Fruit fly (Drosophila melanogaster) whole organism, embryonic: ENCODE measurements around the gene CG5071.

ENCODE experiments used
- B-H1 ChIP-seq: fragments of 200-800 bp; sonication (Bioruptor generic); IDR thresholded peaks from 3 replicates; pipeline ENCODE4 v1.3.6; 2022; ENCODE audit warnings: missing biosample characterization, missing genetic modification characterization
- CG1024 ChIP-seq: fragments of 200-800 bp; sonication (Bioruptor generic); IDR thresholded peaks from 2 replicates; pipeline ENCODE4 v1.3.6; 2022; ENCODE audit warnings: missing biosample characterization, missing genetic modification characterization
- CG11560 ChIP-seq: fragments of 200-800 bp; sonication (Bioruptor generic); IDR thresholded peaks from 3 replicates; pipeline ENCODE4 v1.3.6; 2022; ENCODE audit warnings: missing biosample characterization, missing genetic modification characterization
- CG12071 ChIP-seq: fragments of 200-800 bp; sonication (Bioruptor generic); optimal IDR thresholded peaks from 3 replicates; lab custom pipeline; 2018; ENCODE audit warnings: missing biosample characterization, mild to moderate bottlenecking, missing genetic modification characterization
- CG12942 ChIP-seq: fragments of 200-800 bp; sonication (Bioruptor generic); optimal IDR thresholded peaks from 3 replicates; lab custom pipeline; 2016; ENCODE audit warnings: missing biosample characterization, missing genetic modification characterization
- CG13296 ChIP-seq: fragments of 200-800 bp; sonication (Bioruptor generic); optimal IDR thresholded peaks from 3 replicates; lab custom pipeline; 2018; ENCODE audit warnings: missing biosample characterization, mild to moderate bottlenecking, missing genetic modification characterization
- CG14710 ChIP-seq: fragments of 200-800 bp; sonication (Bioruptor generic); optimal IDR thresholded peaks from 3 replicates; lab custom pipeline; 2019; ENCODE audit warnings: missing biosample characterization, mild to moderate bottlenecking, missing genetic modification characterization, moderate library complexity
- CG1529 ChIP-seq: fragments of 200-800 bp; sonication (Bioruptor generic); optimal IDR thresholded peaks from 3 replicates; lab custom pipeline; 2018; ENCODE audit warnings: missing biosample characterization, missing genetic modification characterization
- CG1647 ChIP-seq: fragments of 200-800 bp; sonication (Bioruptor generic); optimal IDR thresholded peaks from 3 replicates; lab custom pipeline; 2016; ENCODE audit warnings: missing biosample characterization, missing genetic modification characterization
- CG2120 ChIP-seq: fragments of 200-800 bp; sonication (Bioruptor generic); optimal IDR thresholded peaks from 3 replicates; lab custom pipeline; 2016; ENCODE audit warnings: missing biosample characterization, missing genetic modification characterization
- CG2875 ChIP-seq: fragments of 200-800 bp; sonication (Bioruptor generic); optimal IDR thresholded peaks from 2 replicates; lab custom pipeline; 2017; ENCODE audit warnings: missing biosample characterization, mild to moderate bottlenecking, missing genetic modification characterization, missing genetic modification reagents
- CG30020 ChIP-seq: fragments of 200-800 bp; optimal IDR thresholded peaks from 2 replicates; lab custom pipeline; 2019; ENCODE audit warnings: missing biosample characterization, mild to moderate bottlenecking, missing genetic modification characterization, moderate library complexity
- CG31388 ChIP-seq: fragments of 200-800 bp; sonication (Bioruptor generic); optimal IDR thresholded peaks from 2 replicates; lab custom pipeline; 2016; ENCODE audit warnings: missing biosample characterization, missing genetic modification characterization
- CG33557 ChIP-seq: fragments of 200-800 bp; sonication (Bioruptor generic); optimal IDR thresholded peaks from 2 replicates; lab custom pipeline; 2019; ENCODE audit warnings: missing biosample characterization, mild to moderate bottlenecking, missing genetic modification characterization, moderate library complexity
- CG4360 ChIP-seq: fragments of 200-800 bp; sonication (Bioruptor generic); IDR thresholded peaks from 2 replicates; pipeline ENCODE4 v1.3.6; 2022; ENCODE audit warnings: missing biosample characterization, missing genetic modification characterization
- CG8290 ChIP-seq, 3 experiments: fragments of 200-800 bp; sonication (Bioruptor generic); optimal IDR thresholded peaks; 2 replicates each; lab custom pipeline; 2016 to 2019; ENCODE audit warnings: missing biosample characterization in 3 of 3, missing genetic modification characterization in 3 of 3, mild to moderate bottlenecking in 2 of 3, moderate library complexity in 1 of 3
- CG8924 ChIP-seq: fragments of 200-800 bp; optimal IDR thresholded peaks from 3 replicates; lab custom pipeline; 2019; ENCODE audit warnings: missing biosample characterization, mild to moderate bottlenecking, missing genetic modification characterization, moderate library complexity
- Dbx ChIP-seq: fragments of 200-800 bp; sonication (Bioruptor generic); IDR thresholded peaks from 3 replicates; pipeline ENCODE4 v1.3.6; 2022; ENCODE audit warnings: missing biosample characterization, missing genetic modification characterization
- Dek ChIP-seq: fragments of 200-800 bp; sonication (Bioruptor generic); optimal IDR thresholded peaks from 3 replicates; lab custom pipeline; 2019; ENCODE audit warnings: missing biosample characterization, mild to moderate bottlenecking, missing genetic modification characterization, moderate library complexity
- Dfd ChIP-seq, 2 experiments: fragments of >200 bp; optimal IDR thresholded peaks; 2 replicates each; lab custom pipeline; 2017; ENCODE audit warnings: missing biosample characterization in 2 of 2, missing genetic modification characterization in 2 of 2
- Doc3 ChIP-seq: fragments of 200-800 bp; sonication (Bioruptor generic); IDR thresholded peaks from 3 replicates; pipeline ENCODE4 v1.3.6; 2022; ENCODE audit warnings: missing biosample characterization, missing genetic modification characterization; ENCODE audit not compliant: partially characterized antibody
- Eip74EF ChIP-seq, 2 experiments: fragments of 200-800 bp in 1 of 2; fragments of >200 bp in 1 of 2; sonication (Bioruptor generic) in 1 of 2; optimal IDR thresholded peaks; 2 replicates each; lab custom pipeline; 2017 to 2019; ENCODE audit warnings: missing biosample characterization in 2 of 2, missing genetic modification characterization in 2 of 2, mild to moderate bottlenecking in 1 of 2, moderate library complexity in 1 of 2
- Gsc ChIP-seq: fragments of 200-800 bp; sonication (Bioruptor generic); IDR thresholded peaks from 2 replicates; pipeline ENCODE4 v1.3.6; 2022; ENCODE audit warnings: missing biosample characterization, missing genetic modification characterization
- Gug ChIP-seq: fragments of 200-800 bp; sonication (Bioruptor generic); IDR thresholded peaks from 4 replicates; pipeline ENCODE4 v1.3.6; 2022; ENCODE audit warnings: missing biosample characterization, missing genetic modification characterization
- Max ChIP-seq: fragments of 200-800 bp; sonication (Bioruptor generic); optimal IDR thresholded peaks from 2 replicates; lab custom pipeline; 2016; ENCODE audit warnings: missing biosample characterization, mild to moderate bottlenecking, missing genetic modification characterization
- Mes4 ChIP-seq: fragments of 200-800 bp; sonication (Bioruptor generic); optimal IDR thresholded peaks from 2 replicates; lab custom pipeline; 2016; ENCODE audit warnings: missing biosample characterization, missing genetic modification characterization
- NC2α ChIP-seq: fragments of 200-800 bp; sonication (Bioruptor generic); optimal IDR thresholded peaks from 2 replicates; lab custom pipeline; 2016; ENCODE audit warnings: missing biosample characterization, missing genetic modification characterization
- Opbp ChIP-seq: fragments of 200-800 bp; sonication (Bioruptor generic); IDR thresholded peaks from 3 replicates; pipeline ENCODE4 v1.3.6; 2022; ENCODE audit warnings: missing biosample characterization, missing genetic modification characterization; ENCODE audit not compliant: partially characterized antibody
- TFAM ChIP-seq: fragments of 200-800 bp; sonication (Bioruptor generic); optimal IDR thresholded peaks from 2 replicates; lab custom pipeline; 2017; ENCODE audit warnings: missing biosample characterization, missing genetic modification characterization, inconsistent platforms
- Taf1 ChIP-seq: fragments of 200-800 bp; sonication (Bioruptor generic); IDR thresholded peaks from 2 replicates; pipeline ENCODE4 v1.3.6; 2022; ENCODE audit warnings: missing biosample characterization, missing genetic modification characterization
- ap ChIP-seq: fragments of 200-800 bp; sonication (Bioruptor generic); IDR thresholded peaks from 2 replicates; pipeline ENCODE4 v1.3.6; 2022; ENCODE audit warnings: missing biosample characterization, missing genetic modification characterization
- cad ChIP-seq: fragments of >200 bp; optimal IDR thresholded peaks from 2 replicates; lab custom pipeline; 2017; ENCODE audit warnings: missing biosample characterization, missing genetic modification characterization
- corto ChIP-seq: fragments of 200-800 bp; sonication (Bioruptor generic); optimal IDR thresholded peaks from 2 replicates; lab custom pipeline; 2016; ENCODE audit warnings: missing biosample characterization, mild to moderate bottlenecking, missing genetic modification characterization, moderate library complexity
- crp ChIP-seq, 2 experiments: fragments of 200-800 bp; sonication (Bioruptor generic); optimal IDR thresholded peaks; 2 replicates in 1 of 2; 3 replicates in 1 of 2; lab custom pipeline; 2017; ENCODE audit warnings: missing biosample characterization in 2 of 2, missing genetic modification characterization in 2 of 2, mild to moderate bottlenecking in 1 of 2, moderate library complexity in 1 of 2
- dimm ChIP-seq: fragments of 200-800 bp; sonication (Bioruptor generic); IDR thresholded peaks from 2 replicates; pipeline ENCODE4 v1.3.6; 2022; ENCODE audit warnings: missing biosample characterization, missing genetic modification characterization
- dmrt99B ChIP-seq: fragments of 200-800 bp; sonication (Bioruptor generic); optimal IDR thresholded peaks from 2 replicates; lab custom pipeline; 2018; ENCODE audit warnings: missing biosample characterization, mild to moderate bottlenecking, missing genetic modification characterization, moderate library complexity
- emc ChIP-seq: fragments of 200-800 bp; sonication (Bioruptor generic); optimal IDR thresholded peaks from 2 replicates; lab custom pipeline; 2016; ENCODE audit warnings: missing biosample characterization, missing genetic modification characterization
- ewg ChIP-seq: fragments of 200-800 bp; sonication (Bioruptor generic); optimal IDR thresholded peaks from 3 replicates; lab custom pipeline; 2017; ENCODE audit warnings: mild to moderate bottlenecking, missing biosample characterization, missing genetic modification reagents, missing genetic modification characterization
- fd102C ChIP-seq: fragments of 200-800 bp; sonication (Bioruptor generic); optimal IDR thresholded peaks from 2 replicates; lab custom pipeline; 2018; ENCODE audit warnings: missing biosample characterization, mild to moderate bottlenecking, missing genetic modification characterization, moderate library complexity
- fd96Cb ChIP-seq: fragments of 200-800 bp; sonication (Bioruptor generic); optimal IDR thresholded peaks from 2 replicates; lab custom pipeline; 2018; ENCODE audit warnings: missing biosample characterization, mild to moderate bottlenecking, missing genetic modification characterization, moderate library complexity
- gce ChIP-seq: fragments of 200-800 bp; sonication (Bioruptor generic); IDR thresholded peaks from 3 replicates; pipeline ENCODE4 v1.3.6; 2022; ENCODE audit warnings: missing biosample characterization, missing genetic modification characterization
- grau ChIP-seq: fragments of 200-800 bp; optimal IDR thresholded peaks from 3 replicates; lab custom pipeline; 2019; ENCODE audit warnings: missing biosample characterization, mild to moderate bottlenecking, missing genetic modification characterization, moderate library complexity
- gt ChIP-seq: fragments of 200-800 bp; sonication (Bioruptor generic); IDR thresholded peaks from 2 replicates; pipeline ENCODE4 v1.3.6; 2022; ENCODE audit warnings: missing biosample characterization, missing genetic modification characterization
- hbn ChIP-seq: fragments of 200-800 bp; sonication (Bioruptor generic); IDR thresholded peaks from 2 replicates; pipeline ENCODE4 v1.3.6; 2022; ENCODE audit warnings: missing biosample characterization, missing genetic modification characterization; ENCODE audit not compliant: partially characterized antibody
- prd ChIP-seq, 3 experiments: fragments of >200 bp in 2 of 3; fragments of 200-800 bp in 1 of 3; sonication (Bioruptor generic) in 1 of 3; optimal IDR thresholded peaks in 2 of 3; IDR thresholded peaks in 1 of 3; 2 replicates in 2 of 3; 3 replicates in 1 of 3; pipeline versions ENCODE4 v1.3.6 to Lab custom; 2017 to 2022; ENCODE audit warnings: missing biosample characterization in 1 of 3, missing genetic modification characterization in 1 of 3
- row ChIP-seq: fragments of 200-800 bp; sonication (Bioruptor generic); IDR thresholded peaks from 3 replicates; pipeline ENCODE4 v1.3.6; 2022; ENCODE audit warnings: missing biosample characterization, missing genetic modification characterization
- scrt ChIP-seq: fragments of 200-800 bp; sonication (Bioruptor generic); optimal IDR thresholded peaks from 2 replicates; lab custom pipeline; 2018; ENCODE audit warnings: missing biosample characterization, mild to moderate bottlenecking, missing genetic modification characterization, moderate library complexity
- sens ChIP-seq: fragments of 200-800 bp; sonication (Bioruptor generic); peaks from one replicate; lab custom pipeline; 2016; ENCODE audit warnings: missing biosample characterization, missing genetic modification characterization
- stwl ChIP-seq: fragments of 200-800 bp; sonication (Bioruptor generic); optimal IDR thresholded peaks from 3 replicates; lab custom pipeline; 2018; ENCODE audit warnings: missing biosample characterization, mild to moderate bottlenecking, missing genetic modification characterization, moderate library complexity
- tna ChIP-seq: fragments of 200-800 bp; sonication (Bioruptor generic); IDR thresholded peaks from 2 replicates; pipeline ENCODE4 v1.3.6; 2022; ENCODE audit warnings: missing biosample characterization, missing genetic modification characterization; ENCODE audit not compliant: partially characterized antibody

The CG5071 gene

DNA sequence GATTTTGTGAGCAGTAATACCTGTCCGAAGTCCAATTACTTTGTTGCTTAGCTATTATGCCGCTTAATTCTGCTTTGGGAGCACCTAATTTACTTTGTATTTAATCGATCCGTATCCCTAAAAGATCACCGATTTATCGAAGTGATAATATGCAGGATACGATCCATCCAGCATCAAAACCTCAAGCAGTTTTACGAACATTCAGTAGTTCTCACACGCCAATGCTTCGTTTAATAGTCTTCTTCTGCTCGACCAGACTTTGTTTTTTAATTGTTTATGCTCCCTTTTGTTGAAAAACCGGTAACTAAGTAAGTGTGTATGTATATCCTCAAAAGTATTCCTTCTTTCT lies 30.0 kb downstream of the CG5071 start (continued):
- peak; percentile 3; the same call in 1 of the 3 replicates for TF ChIP-seq Doc3 (GFP tag; lab: Robert Waterston, UW)
- TF ChIP-seq scrt (GFP tag; lab: Kevin White, UChicago) = no peak
- no peak for TF ChIP-seq CG12071 (GFP tag; lab: Kevin White, UChicago)
- TF ChIP-seq CG8924 (tag; lab: Kevin White, UChicago) = peak; percentile 1
- no peak for TF ChIP-seq Gug (GFP tag; lab: Robert Waterston, UW)
- TF ChIP-seq row (GFP tag; lab: Robert Waterston, UW) = 0 out of 3 replicates have a peak, but pooled peaks have one; percentile 3
- no peak for TF ChIP-seq stwl
- TF ChIP-seq gt = no peak
- TF ChIP-seq hbn = no peak
- TF ChIP-seq CG31388 (GFP tag; lab: Kevin White, UChicago) = no peak
- no peak for TF ChIP-seq dmrt99B (tag; lab: Kevin White, UChicago)
- no peak for TF ChIP-seq ewg (GFP tag; lab: Kevin White, UChicago)
- no peak for TF ChIP-seq dimm (GFP tag; lab: Robert Waterston, UW)
- no peak for TF ChIP-seq grau (tag; lab: Kevin White, UChicago)
- no peak for TF ChIP-seq Taf1
- peak; percentile 52 for TF ChIP-seq CG30020 (tag; lab: Kevin White, UChicago)
- TF ChIP-seq CG33557 (GFP tag; lab: Kevin White, UChicago) = no peak
- TF ChIP-seq CG1529 (GFP tag; lab: Kevin White, UChicago) = no peak
- no peak for TF ChIP-seq cad (GFP tag; lab: Kevin White, UChicago)
- no peak for TF ChIP-seq CG13296 (GFP tag; lab: Kevin White, UChicago)
- TF ChIP-seq Dek (tag; lab: Kevin White, UChicago) = no peak
- TF ChIP-seq CG12942 (GFP tag; lab: Kevin White, UChicago) = no peak
- no peak for TF ChIP-seq Gsc (GFP tag; lab: Robert Waterston, UW)
- no peak for TF ChIP-seq prd (optimal IDR thresholded peaks at IDR 0.05; lab: Kevin White, UChicago)
- no peak for TF ChIP-seq prd (GFP tag; IDR thresholded peaks at IDR 0.05; lab: Robert Waterston, UW)
- TF ChIP-seq CG1647 (GFP tag; lab: Kevin White, UChicago) = no peak
- TF ChIP-seq CG11560 (tag; lab: Robert Waterston, UW) = no peak
- TF ChIP-seq crp (GFP tag; optimal IDR thresholded peaks at IDR 0.05; lab: Kevin White, UChicago) = no peak
- TF ChIP-seq CG8290 (GFP tag; optimal IDR thresholded peaks at IDR 0.05; lab: Kevin White, UChicago) = peak; percentile 38
- peak in 1 of 2 experiments; percentile 64 for TF ChIP-seq CG8290 (tag; optimal IDR thresholded peaks at IDR 0.05; lab: Kevin White, UChicago)
- TF ChIP-seq TFAM (GFP tag; lab: Kevin White, UChicago) = no peak
- TF ChIP-seq ap (GFP tag; lab: Robert Waterston, UW) = no peak
- TF ChIP-seq corto (GFP tag; lab: Kevin White, UChicago) = no peak
- 0 out of 3 replicates have a peak, but pooled peaks have one; percentile 0 for TF ChIP-seq gce
- TF ChIP-seq emc (GFP tag; lab: Kevin White, UChicago) = no peak
- TF ChIP-seq Opbp (GFP tag; lab: Robert Waterston, UW) = no peak
- no peak for TF ChIP-seq Eip74EF (GFP tag; optimal IDR thresholded peaks at IDR 0.05; lab: Kevin White, UChicago)
- TF ChIP-seq sens (GFP tag; lab: Kevin White, UChicago) = no peak
- no peak for TF ChIP-seq Dfd (GFP tag; optimal IDR thresholded peaks at IDR 0.05; lab: Kevin White, UChicago)
- no peak for TF ChIP-seq Max (GFP tag; lab: Kevin White, UChicago)
- no peak for TF ChIP-seq fd102C (GFP tag; lab: Kevin White, UChicago)
- no peak for TF ChIP-seq fd96Cb
- TF ChIP-seq CG2120 (GFP tag; lab: Kevin White, UChicago) = no peak
- no peak for TF ChIP-seq B-H1 (GFP tag; lab: Robert Waterston, UW)
- TF ChIP-seq CG4360 (GFP tag; lab: Robert Waterston, UW) = no peak
- no peak for TF ChIP-seq tna
- peak; percentile 35 for TF ChIP-seq CG14710 (tag; lab: Kevin White, UChicago)
- no peak for TF ChIP-seq NC2α (GFP tag; lab: Kevin White, UChicago)
- no peak for TF ChIP-seq Mes4 (GFP tag; lab: Kevin White, UChicago)
- no peak for TF ChIP-seq CG2875
- TF ChIP-seq CG1024 (GFP tag; lab: Robert Waterston, UW) = no peak
- no peak for TF ChIP-seq Dbx (GFP tag; lab: Robert Waterston, UW)
